Fruit fly (Drosophila melanogaster) whole organism, embryonic: ENCODE data around the gene Dus3.

Experiments used
- C15 ChIP-seq: fragments of 200-800 bp; sonication (Bioruptor generic); IDR thresholded peaks from 3 replicates; pipeline ENCODE4 v1.3.6; 2022; ENCODE audit warnings: missing biosample characterization, missing genetic modification characterization
- CG10147 ChIP-seq: fragments of 200-800 bp; sonication (Bioruptor generic); optimal IDR thresholded peaks from 2 replicates; lab custom pipeline; 2019; ENCODE audit warnings: missing biosample characterization, mild to moderate bottlenecking, missing genetic modification characterization, moderate library complexity
- CG10462 ChIP-seq: fragments of 200-800 bp; sonication (Bioruptor generic); optimal IDR thresholded peaks from 2 replicates; lab custom pipeline; 2016; ENCODE audit warnings: missing biosample characterization, missing genetic modification characterization
- CG11398 ChIP-seq: fragments of 200-800 bp; sonication (Bioruptor generic); optimal IDR thresholded peaks from 2 replicates; lab custom pipeline; 2016; ENCODE audit warnings: missing biosample characterization, missing genetic modification characterization
- CG12659 ChIP-seq: fragments of 200-800 bp; sonication (Bioruptor generic); optimal IDR thresholded peaks from 3 replicates; lab custom pipeline; 2017; ENCODE audit warnings: mild to moderate bottlenecking, missing biosample characterization, missing genetic modification reagents, missing genetic modification characterization
- CG12769 ChIP-seq: fragments of 200-800 bp; sonication (Bioruptor generic); optimal IDR thresholded peaks from 2 replicates; lab custom pipeline; 2019; ENCODE audit warnings: missing biosample characterization, mild to moderate bottlenecking, missing genetic modification characterization, moderate library complexity
- CG17186 ChIP-seq: fragments of 200-800 bp; sonication (Bioruptor generic); optimal IDR thresholded peaks from 3 replicates; lab custom pipeline; 2017; ENCODE audit warnings: missing biosample characterization, missing genetic modification reagents, missing genetic modification characterization
- CG17385 ChIP-seq: fragments of 200-800 bp; sonication (Bioruptor generic); optimal IDR thresholded peaks from 3 replicates; lab custom pipeline; 2018; ENCODE audit warnings: missing biosample characterization, mild to moderate bottlenecking, missing genetic modification characterization
- CG1832 ChIP-seq: fragments of 200-800 bp; sonication (Bioruptor generic); optimal IDR thresholded peaks from 2 replicates; lab custom pipeline; 2017; ENCODE audit warnings: missing biosample characterization, mild to moderate bottlenecking, missing genetic modification characterization, inconsistent platforms
- CG18599 ChIP-seq: fragments of 200-800 bp; sonication (Bioruptor generic); optimal IDR thresholded peaks from 3 replicates; lab custom pipeline; 2017; ENCODE audit warnings: missing biosample characterization, missing genetic modification characterization, mild to moderate bottlenecking, moderate library complexity, missing genetic modification reagents
- CG2129 ChIP-seq: fragments of 200-800 bp; sonication (Bioruptor generic); IDR thresholded peaks from 2 replicates; pipeline ENCODE4 v1.3.6; 2022; ENCODE audit warnings: missing biosample characterization, missing genetic modification characterization; ENCODE audit not compliant: partially characterized antibody
- CG2199 ChIP-seq: fragments of 200-800 bp; sonication (Bioruptor generic); IDR thresholded peaks from 3 replicates; pipeline ENCODE4 v1.3.6; 2022; ENCODE audit warnings: missing biosample characterization, missing genetic modification characterization
- CG30020 ChIP-seq: fragments of 200-800 bp; optimal IDR thresholded peaks from 2 replicates; lab custom pipeline; 2019; ENCODE audit warnings: missing biosample characterization, mild to moderate bottlenecking, missing genetic modification characterization, moderate library complexity
- CG31224 ChIP-seq: fragments of 200-800 bp; sonication (Bioruptor generic); IDR thresholded peaks from 2 replicates; pipeline ENCODE4 v1.3.6; 2022; ENCODE audit warnings: missing biosample characterization, missing genetic modification characterization
- CG3726 ChIP-seq: fragments of 200-800 bp; sonication (Bioruptor generic); IDR thresholded peaks from 3 replicates; pipeline ENCODE4, ENCODE4 v1.3.6; 2022; ENCODE audit warnings: missing biosample characterization, missing genetic modification characterization
- CG3995 ChIP-seq: fragments of 200-800 bp; sonication (Bioruptor generic); optimal IDR thresholded peaks from 3 replicates; lab custom pipeline; 2016; ENCODE audit warnings: missing biosample characterization, missing genetic modification characterization
- CG4360 ChIP-seq: fragments of 200-800 bp; sonication (Bioruptor generic); IDR thresholded peaks from 2 replicates; pipeline ENCODE4 v1.3.6; 2022; ENCODE audit warnings: missing biosample characterization, missing genetic modification characterization
- CG6683 ChIP-seq: fragments of 200-800 bp; sonication (Bioruptor generic); optimal IDR thresholded peaks from 2 replicates; lab custom pipeline; 2017; ENCODE audit warnings: missing biosample characterization, mild to moderate bottlenecking, missing genetic modification characterization, missing genetic modification reagents
- CG7372 ChIP-seq: fragments of 200-800 bp; sonication (Bioruptor generic); IDR thresholded peaks from 2 replicates; pipeline ENCODE4 v1.3.6; 2022; ENCODE audit warnings: missing biosample characterization, missing genetic modification characterization
- CG7786 ChIP-seq: fragments of 200-800 bp; sonication (Bioruptor generic); optimal IDR thresholded peaks from 2 replicates; lab custom pipeline; 2016; ENCODE audit warnings: missing biosample characterization, missing genetic modification characterization
- CG8290 ChIP-seq, 3 experiments: fragments of 200-800 bp; sonication (Bioruptor generic); optimal IDR thresholded peaks; 2 replicates each; lab custom pipeline; 2016 to 2019; ENCODE audit warnings: missing biosample characterization in 3 of 3, missing genetic modification characterization in 3 of 3, mild to moderate bottlenecking in 2 of 3, moderate library complexity in 1 of 3
- CG8765 ChIP-seq: fragments of 200-800 bp; sonication (Bioruptor generic); IDR thresholded peaks from 2 replicates; pipeline ENCODE4 v1.3.6; 2022; ENCODE audit warnings: missing biosample characterization, missing genetic modification characterization
- Camta ChIP-seq: fragments of 200-800 bp; sonication (Bioruptor generic); optimal IDR thresholded peaks from 2 replicates; lab custom pipeline; 2016; ENCODE audit warnings: missing biosample characterization, missing genetic modification characterization
- Drgx ChIP-seq: fragments of 200-800 bp; sonication (Bioruptor generic); IDR thresholded peaks from 2 replicates; pipeline ENCODE4 v1.3.6; 2022; ENCODE audit warnings: missing biosample characterization, missing genetic modification characterization
- Fer2 ChIP-seq: fragments of 200-800 bp; sonication (Bioruptor generic); optimal IDR thresholded peaks from 2 replicates; lab custom pipeline; 2018; ENCODE audit warnings: missing biosample characterization, mild to moderate bottlenecking, missing genetic modification characterization, moderate library complexity
- HHEX ChIP-seq: fragments of 200-800 bp; sonication (Bioruptor generic); optimal IDR thresholded peaks from 3 replicates; lab custom pipeline; 2017; ENCODE audit warnings: missing biosample characterization, mild to moderate bottlenecking, missing genetic modification characterization, missing genetic modification reagents
- Nf-YC ChIP-seq: fragments of 200-800 bp; optimal IDR thresholded peaks from 3 replicates; lab custom pipeline; 2019; ENCODE audit warnings: missing biosample characterization, mild to moderate bottlenecking, missing genetic modification characterization, moderate library complexity
- Scr ChIP-seq: fragments of 200-800 bp; sonication (Bioruptor generic); IDR thresholded peaks from 2 replicates; pipeline ENCODE4 v1.3.6; 2022; ENCODE audit warnings: missing biosample characterization, missing genetic modification characterization; ENCODE audit not compliant: partially characterized antibody
- ash1 ChIP-seq: fragments of 200-800 bp; sonication (Bioruptor generic); optimal IDR thresholded peaks from 2 replicates; lab custom pipeline; 2018; ENCODE audit warnings: missing biosample characterization, mild to moderate bottlenecking, missing genetic modification characterization
- bab2 ChIP-seq: fragments of 200-800 bp; sonication (Bioruptor generic); optimal IDR thresholded peaks from 2 replicates; lab custom pipeline; 2016; ENCODE audit warnings: missing biosample characterization, missing genetic modification characterization
- cato ChIP-seq: fragments of 200-800 bp; sonication (Bioruptor generic); optimal IDR thresholded peaks from 2 replicates; lab custom pipeline; 2016; ENCODE audit warnings: missing biosample characterization, missing genetic modification characterization, borderline replicate concordance
- dan ChIP-seq: fragments of 200-800 bp; sonication (Bioruptor generic); IDR thresholded peaks from 2 replicates; pipeline ENCODE4 v1.3.6; 2022; ENCODE audit warnings: missing biosample characterization, missing genetic modification characterization
- dati ChIP-seq: fragments of 200-800 bp; sonication (Bioruptor generic); IDR thresholded peaks from 2 replicates; pipeline ENCODE4 v1.3.6; 2022; ENCODE audit warnings: missing biosample characterization, missing genetic modification characterization
- esg ChIP-seq: fragments of 200-800 bp; sonication (Bioruptor generic); conservative IDR thresholded peaks from 2 replicates; pipeline ENCODE4 v1.3.6; 2022; ENCODE audit warnings: missing biosample characterization, missing genetic modification characterization
- gsb ChIP-seq: fragments of 200-800 bp; sonication (Bioruptor generic); IDR thresholded peaks from 2 replicates; pipeline ENCODE4 v1.3.6; 2022; ENCODE audit warnings: missing biosample characterization, missing genetic modification characterization
- jumu ChIP-seq: fragments of 200-800 bp; sonication (Bioruptor generic); optimal IDR thresholded peaks from 3 replicates; lab custom pipeline; 2016; ENCODE audit warnings: missing biosample characterization, missing genetic modification characterization
- kni ChIP-seq: fragments of 200-800 bp; sonication (Bioruptor generic); optimal IDR thresholded peaks from 3 replicates; lab custom pipeline; 2017; ENCODE audit warnings: mild to moderate bottlenecking, missing biosample characterization, missing genetic modification reagents, missing genetic modification characterization
- luna ChIP-seq: fragments of 200-800 bp; sonication (Bioruptor generic); optimal IDR thresholded peaks from 2 replicates; lab custom pipeline; 2016; ENCODE audit warnings: missing biosample characterization, missing genetic modification characterization
- pan ChIP-seq, 4 experiments: fragments of >200 bp in 3 of 4; fragments of 200-800 bp in 1 of 4; sonication (Bioruptor generic) in 1 of 4; optimal IDR thresholded peaks in 3 of 4; IDR thresholded peaks in 1 of 4; 2 replicates each; pipeline versions ENCODE4 v1.3.6 to Lab custom; 2017 to 2022; ENCODE audit warnings: missing biosample characterization in 2 of 4, missing genetic modification characterization in 2 of 4, mixed read lengths in 1 of 4
- pfk ChIP-seq: fragments of 200-800 bp; sonication (Bioruptor generic); optimal IDR thresholded peaks from 2 replicates; lab custom pipeline; 2018; ENCODE audit warnings: missing biosample characterization, mild to moderate bottlenecking, missing genetic modification characterization, moderate library complexity
- pzg ChIP-seq: fragments of 200-800 bp; sonication (Bioruptor generic); optimal IDR thresholded peaks from 3 replicates; lab custom pipeline; 2018; ENCODE audit warnings: missing biosample characterization, mild to moderate bottlenecking, missing genetic modification characterization, moderate library complexity
- sens ChIP-seq: fragments of 200-800 bp; sonication (Bioruptor generic); peaks from one replicate; lab custom pipeline; 2016; ENCODE audit warnings: missing biosample characterization, missing genetic modification characterization
- seq ChIP-seq: fragments of 200-800 bp; sonication (Bioruptor generic); IDR thresholded peaks from 2 replicates; pipeline ENCODE4 v1.3.6; 2022; ENCODE audit warnings: missing biosample characterization, missing genetic modification characterization
- sisA ChIP-seq: fragments of 200-800 bp; sonication (Bioruptor generic); IDR thresholded peaks from 2 replicates; pipeline ENCODE4 v1.3.6; 2022; ENCODE audit warnings: missing biosample characterization, missing genetic modification characterization
- tin ChIP-seq: fragments of 200-800 bp; sonication (Bioruptor generic); optimal IDR thresholded peaks from 3 replicates; lab custom pipeline; 2016; ENCODE audit warnings: missing biosample characterization, missing genetic modification characterization
- trem ChIP-seq: fragments of 200-800 bp; optimal IDR thresholded peaks from 3 replicates; lab custom pipeline; 2019; ENCODE audit warnings: missing biosample characterization, mild to moderate bottlenecking, missing genetic modification characterization, moderate library complexity
- twi ChIP-seq: fragments of 200-800 bp; optimal IDR thresholded peaks from 2 replicates; lab custom pipeline; 2019; ENCODE audit warnings: missing biosample characterization, mild to moderate bottlenecking, missing genetic modification characterization, moderate library complexity
- zfh2 ChIP-seq: fragments of 200-800 bp; sonication (Bioruptor generic); optimal IDR thresholded peaks from 2 replicates; lab custom pipeline; 2016; ENCODE audit warnings: missing biosample characterization, missing genetic modification characterization

Gene Dus3

DNA sequence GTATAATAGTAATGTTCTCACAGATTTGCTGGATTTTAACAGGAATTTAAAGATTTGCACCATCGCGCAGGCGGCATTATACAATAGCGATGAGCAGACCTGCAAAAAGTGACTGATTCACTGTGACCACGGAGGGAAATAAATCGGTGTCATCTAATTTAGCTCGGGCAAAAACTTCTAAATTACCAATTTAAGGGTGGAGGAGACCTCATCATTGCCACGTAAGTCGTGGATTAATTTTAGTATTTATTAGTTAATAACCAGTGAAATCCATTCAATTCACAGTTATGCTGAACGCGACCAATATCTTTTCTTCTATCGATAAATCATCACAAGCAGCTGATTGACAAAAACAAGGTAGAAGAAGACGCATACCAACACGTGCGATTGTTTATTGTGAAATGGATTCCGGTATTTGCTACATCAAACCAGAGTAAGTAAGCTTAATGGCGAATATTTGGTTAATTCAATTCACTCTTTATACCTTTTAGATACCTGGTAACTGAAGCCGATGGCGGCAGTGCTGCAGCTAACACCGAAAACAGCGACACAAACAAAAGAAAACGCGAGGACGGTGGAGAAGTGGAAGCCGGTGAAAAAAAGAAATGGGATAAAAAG is at the start of gene Dus3, which contains the start of gene CG10628 (continued):
- peak; percentile 77 for TF ChIP-seq gsb (GFP tag; lab: Robert Waterston, UW)
- TF ChIP-seq Camta = peak; percentile 92
- peak; percentile 35 for TF ChIP-seq kni
- peak; percentile 76 for TF ChIP-seq CG10462
- peak; percentile 88 for TF ChIP-seq CG10147 (GFP tag; lab: Kevin White, UChicago)
- peak; percentile 82 for TF ChIP-seq Nf-YC (tag; lab: Kevin White, UChicago)
- TF ChIP-seq Scr = peak; percentile 68
- peak; percentile 96 for TF ChIP-seq CG12769 (tag; lab: Kevin White, UChicago)
- peak; percentile 88; the same call in 2 of the 3 replicates for TF ChIP-seq C15
- peak; percentile 92 for TF ChIP-seq CG12659
- TF ChIP-seq CG2129 = no peak; the same call in 1 of the 2 replicates
- TF ChIP-seq bab2 (GFP tag; lab: Kevin White, UChicago) = peak; percentile 93
- 0 out of 2 replicates have a peak, but pooled peaks have one; percentile 53 for TF ChIP-seq dati
- peak; percentile 73 for TF ChIP-seq pzg (GFP tag; lab: Kevin White, UChicago)
- TF ChIP-seq CG7372 = peak; percentile 90
- peak; percentile 73 for TF ChIP-seq seq
- peak; percentile 58 for TF ChIP-seq CG4360
- TF ChIP-seq esg = peak; percentile 91
- peak; percentile 91 for TF ChIP-seq luna (GFP tag; lab: Kevin White, UChicago)
- peak; percentile 73 for TF ChIP-seq CG6683 (GFP tag; lab: Kevin White, UChicago)
- peak; percentile 98 for TF ChIP-seq CG17385 (GFP tag; lab: Kevin White, UChicago)
- peak; percentile 67 for TF ChIP-seq dan (GFP tag; lab: Robert Waterston, UW)
- peak; percentile 94 for TF ChIP-seq CG2199 (GFP tag; lab: Robert Waterston, UW)
- peak; percentile 88 for TF ChIP-seq CG31224 (GFP tag; lab: Robert Waterston, UW)
- TF ChIP-seq CG11398 = peak; percentile 87
- TF ChIP-seq ash1 (GFP tag; lab: Kevin White, UChicago) = peak; percentile 32
- peak; percentile 80 for TF ChIP-seq cato (GFP tag; lab: Kevin White, UChicago)
- peak; percentile 71 for TF ChIP-seq CG8765 (GFP tag; lab: Robert Waterston, UW)
- peak; percentile 100 for TF ChIP-seq CG3995 (GFP tag; lab: Kevin White, UChicago)
- peak; percentile 90 for TF ChIP-seq Drgx (GFP tag; lab: Robert Waterston, UW)
- peak; percentile 91 for TF ChIP-seq CG18599
- TF ChIP-seq jumu = peak; percentile 94
- peak; percentile 92 for TF ChIP-seq CG7786 (GFP tag; lab: Kevin White, UChicago)
- TF ChIP-seq CG1832 (GFP tag; lab: Kevin White, UChicago) = no peak
- peak; percentile 14 for TF ChIP-seq pfk (GFP tag; lab: Kevin White, UChicago)
- TF ChIP-seq twi (tag; lab: Kevin White, UChicago) = peak; percentile 85
- TF ChIP-seq CG30020 = peak; percentile 70
- TF ChIP-seq CG8290 (GFP tag; optimal IDR thresholded peaks at IDR 0.05; lab: Kevin White, UChicago) = peak; percentile 77
- peak in 1 of 2 experiments; percentile 96 for TF ChIP-seq CG8290 (tag; optimal IDR thresholded peaks at IDR 0.05; lab: Kevin White, UChicago)
- peak; percentile 89 for TF ChIP-seq HHEX
- peak; percentile 87 for TF ChIP-seq CG17186 (GFP tag; lab: Kevin White, UChicago)
- peak; percentile 95 for TF ChIP-seq zfh2 (GFP tag; lab: Kevin White, UChicago)
- peak; percentile 69; the same call in 2 of the 3 replicates for TF ChIP-seq CG3726
- TF ChIP-seq pan (optimal IDR thresholded peaks at IDR 0.05; lab: Kevin White, UChicago) = no peak
- peak in 1 of 2 experiments; percentile 95 for TF ChIP-seq pan (GFP tag; optimal IDR thresholded peaks at IDR 0.05 in 1 of 2, IDR thresholded peaks at IDR 0.05 in 1 of 2)
- TF ChIP-seq tin (GFP tag; lab: Kevin White, UChicago) = peak; percentile 90
- TF ChIP-seq trem = peak; percentile 87
- TF ChIP-seq Fer2 (tag; lab: Kevin White, UChicago) = peak; percentile 76
- peak; percentile 98 for TF ChIP-seq sens
- TF ChIP-seq sisA (GFP tag; lab: Robert Waterston, UW) = peak; percentile 92
